Fruit fly (Drosophila melanogaster): ENCODE results near the gene Mpcp2.
A peak's percentile ranks its signal among the peaks of the same experiment; 100 is the strongest.

dm6 chr3L:14509981-14510380 lies 27.5 kb upstream of the Mpcp2 start:
- TF ChIP-seq CG11617 (GFP tag; optimal IDR thresholded peaks at IDR 0.05) (peak; percentile 70), toe (GFP tag; optimal IDR thresholded peaks at IDR 0.05) (no peak), bab1 (GFP tag; optimal IDR thresholded peaks at IDR 0.05) (no peak), cnc (optimal IDR thresholded peaks at IDR 0.05) (no peak), Clk (GFP tag; optimal IDR thresholded peaks at IDR 0.05) (no peak), cic (GFP tag; optimal IDR thresholded peaks at IDR 0.05) (peak; percentile 96), CG7045 (GFP tag; optimal IDR thresholded peaks at IDR 0.05) (peak; percentile 55), CG7101 (tag; optimal IDR thresholded peaks at IDR 0.05) (peak; percentile 55), CG33017 (tag; optimal IDR thresholded peaks at IDR 0.05) (peak; percentile 69), CG12768 (GFP tag; optimal IDR thresholded peaks at IDR 0.05) (peak; percentile 81), Crg-1 (GFP tag; optimal IDR thresholded peaks at IDR 0.05) (no peak)

All from whole organism, adult.